Fruit fly (Drosophila melanogaster) whole organism, embryonic: ENCODE measurements around the gene CG14054.

Experiments used
- Bgb ChIP-seq: fragments of 200-800 bp; sonication (Bioruptor generic); IDR thresholded peaks from 2 replicates; pipeline ENCODE4 v1.3.6; 2022; ENCODE audit warnings: missing biosample characterization, missing genetic modification characterization; ENCODE audit not compliant: partially characterized antibody
- CG1024 ChIP-seq: fragments of 200-800 bp; sonication (Bioruptor generic); IDR thresholded peaks from 2 replicates; pipeline ENCODE4 v1.3.6; 2022; ENCODE audit warnings: missing biosample characterization, missing genetic modification characterization
- CG10431 ChIP-seq: fragments of 200-800 bp; sonication (Bioruptor generic); optimal IDR thresholded peaks from 3 replicates; lab custom pipeline; 2018; ENCODE audit warnings: missing biosample characterization, mild to moderate bottlenecking, missing genetic modification characterization
- CG11695 ChIP-seq: fragments of 200-800 bp; sonication (Bioruptor generic); IDR thresholded peaks from 3 replicates; pipeline ENCODE4 v1.3.6; 2022; ENCODE audit warnings: missing biosample characterization, missing genetic modification characterization
- CG14441 ChIP-seq: fragments of 200-800 bp; sonication (Bioruptor generic); IDR thresholded peaks from 2 replicates; pipeline ENCODE4 v1.3.6; 2022; ENCODE audit warnings: missing biosample characterization, missing genetic modification characterization
- CG14710 ChIP-seq: fragments of 200-800 bp; sonication (Bioruptor generic); optimal IDR thresholded peaks from 3 replicates; lab custom pipeline; 2019; ENCODE audit warnings: missing biosample characterization, mild to moderate bottlenecking, missing genetic modification characterization, moderate library complexity
- CG14965 ChIP-seq: fragments of 200-800 bp; sonication (Bioruptor generic); optimal IDR thresholded peaks from 2 replicates; lab custom pipeline; 2016; ENCODE audit warnings: missing biosample characterization, missing genetic modification characterization, borderline replicate concordance
- CG15011 ChIP-seq: fragments of 200-800 bp; sonication (Bioruptor generic); optimal IDR thresholded peaks from 3 replicates; lab custom pipeline; 2018; ENCODE audit warnings: missing biosample characterization, mild to moderate bottlenecking, missing genetic modification characterization
- CG1529 ChIP-seq: fragments of 200-800 bp; sonication (Bioruptor generic); optimal IDR thresholded peaks from 3 replicates; lab custom pipeline; 2018; ENCODE audit warnings: missing biosample characterization, missing genetic modification characterization
- CG17359 ChIP-seq: fragments of 200-800 bp; sonication (Bioruptor generic); optimal IDR thresholded peaks from 3 replicates; lab custom pipeline; 2018; ENCODE audit warnings: missing biosample characterization, mild to moderate bottlenecking, missing genetic modification characterization, moderate library complexity
- CG1792 ChIP-seq: fragments of 200-800 bp; sonication (Bioruptor generic); optimal IDR thresholded peaks from 2 replicates; lab custom pipeline; 2016; ENCODE audit warnings: missing biosample characterization, missing genetic modification characterization
- CG18262 ChIP-seq: fragments of 200-800 bp; optimal IDR thresholded peaks from 3 replicates; lab custom pipeline; 2019; ENCODE audit warnings: missing biosample characterization, mild to moderate bottlenecking, missing genetic modification characterization, moderate library complexity
- CG1832 ChIP-seq: fragments of 200-800 bp; sonication (Bioruptor generic); optimal IDR thresholded peaks from 2 replicates; lab custom pipeline; 2017; ENCODE audit warnings: missing biosample characterization, mild to moderate bottlenecking, missing genetic modification characterization, inconsistent platforms
- CG18619 ChIP-seq: fragments of 200-800 bp; sonication (Bioruptor generic); optimal IDR thresholded peaks from 3 replicates; lab custom pipeline; 2017; ENCODE audit warnings: missing biosample characterization, mild to moderate bottlenecking, missing genetic modification characterization
- CG18764 ChIP-seq: fragments of 200-800 bp; sonication (Bioruptor generic); optimal IDR thresholded peaks from 3 replicates; lab custom pipeline; 2016; ENCODE audit warnings: missing biosample characterization, missing genetic modification characterization
- CG2889 ChIP-seq: fragments of 200-800 bp; sonication (Bioruptor generic); IDR thresholded peaks from 3 replicates; pipeline ENCODE4 v1.3.6; 2022; ENCODE audit warnings: missing biosample characterization, missing genetic modification characterization
- CG3163 ChIP-seq: fragments of 200-800 bp; sonication (Bioruptor generic); optimal IDR thresholded peaks from 3 replicates; lab custom pipeline; 2016; ENCODE audit warnings: missing biosample characterization, missing genetic modification characterization
- CG3838 ChIP-seq: fragments of 200-800 bp; sonication (Bioruptor generic); optimal IDR thresholded peaks from 3 replicates; lab custom pipeline; 2016; ENCODE audit warnings: missing biosample characterization, missing genetic modification characterization
- CG4820 ChIP-seq: fragments of 200-800 bp; sonication (Bioruptor generic); optimal IDR thresholded peaks from 3 replicates; lab custom pipeline; 2016; ENCODE audit warnings: missing biosample characterization, missing genetic modification characterization
- CG5953 ChIP-seq: fragments of 200-800 bp; sonication (Bioruptor generic); IDR thresholded peaks from 2 replicates; pipeline ENCODE4 v1.3.6; 2022; ENCODE audit warnings: missing biosample characterization, missing genetic modification characterization
- CG6254 ChIP-seq: fragments of 200-800 bp; sonication (Bioruptor generic); optimal IDR thresholded peaks from 3 replicates; lab custom pipeline; 2017; ENCODE audit warnings: mild to moderate bottlenecking, missing biosample characterization, missing genetic modification reagents, missing genetic modification characterization
- CG8388 ChIP-seq: fragments of 200-800 bp; sonication (Bioruptor generic); optimal IDR thresholded peaks from 2 replicates; lab custom pipeline; 2019; ENCODE audit warnings: missing biosample characterization, mild to moderate bottlenecking, missing genetic modification characterization, moderate library complexity
- Chrac-16 ChIP-seq: fragments of 200-800 bp; sonication (Bioruptor generic); optimal IDR thresholded peaks from 3 replicates; lab custom pipeline; 2016; ENCODE audit warnings: missing biosample characterization, missing genetic modification characterization
- D19A ChIP-seq: fragments of 200-800 bp; optimal IDR thresholded peaks from 3 replicates; lab custom pipeline; 2019; ENCODE audit warnings: missing biosample characterization, mild to moderate bottlenecking, missing genetic modification characterization, moderate library complexity
- Dfd ChIP-seq, 2 experiments: fragments of >200 bp; optimal IDR thresholded peaks; 2 replicates each; lab custom pipeline; 2017; ENCODE audit warnings: missing biosample characterization in 2 of 2, missing genetic modification characterization in 2 of 2
- H15 ChIP-seq: fragments of 200-800 bp; sonication (Bioruptor generic); IDR thresholded peaks from 3 replicates; pipeline ENCODE4 v1.3.6; 2022; ENCODE audit warnings: missing biosample characterization, missing genetic modification characterization
- HLH3B ChIP-seq: fragments of 200-800 bp; sonication (Bioruptor generic); IDR thresholded peaks from 2 replicates; pipeline ENCODE4 v1.3.6; 2022; ENCODE audit warnings: missing biosample characterization, missing genetic modification characterization
- HmgZ ChIP-seq: fragments of 200-800 bp; sonication (Bioruptor generic); optimal IDR thresholded peaks from 2 replicates; lab custom pipeline; 2018; ENCODE audit warnings: missing biosample characterization, mild to moderate bottlenecking, missing genetic modification characterization
- Lhr ChIP-seq: fragments of 200-800 bp; sonication (Bioruptor generic); optimal IDR thresholded peaks from 3 replicates; lab custom pipeline; 2017; ENCODE audit warnings: mild to moderate bottlenecking, missing biosample characterization, missing genetic modification reagents, missing genetic modification characterization
- Mes4 ChIP-seq: fragments of 200-800 bp; sonication (Bioruptor generic); optimal IDR thresholded peaks from 2 replicates; lab custom pipeline; 2016; ENCODE audit warnings: missing biosample characterization, missing genetic modification characterization
- Mrtf ChIP-seq: fragments of 200-800 bp; sonication (Bioruptor generic); IDR thresholded peaks from 3 replicates; pipeline ENCODE4 v1.3.6; 2022; ENCODE audit warnings: missing biosample characterization, missing genetic modification characterization
- Oaz ChIP-seq: fragments of 200-800 bp; sonication (Bioruptor generic); IDR thresholded peaks from 2 replicates; pipeline ENCODE4 v1.3.6; 2022; ENCODE audit warnings: missing biosample characterization, missing genetic modification characterization
- Oli ChIP-seq: fragments of 200-800 bp; sonication (Bioruptor generic); optimal IDR thresholded peaks from 2 replicates; lab custom pipeline; 2018; ENCODE audit warnings: missing biosample characterization, mild to moderate bottlenecking, missing genetic modification characterization, moderate library complexity
- Rfx ChIP-seq: fragments of 200-800 bp; sonication (Bioruptor generic); IDR thresholded peaks from 2 replicates; pipeline ENCODE4 v1.3.6; 2022; ENCODE audit warnings: missing biosample characterization, missing genetic modification characterization
- Stat92E ChIP-seq, 3 experiments: fragments of >200 bp in 2 of 3; fragments of 200-800 bp in 1 of 3; sonication (Bioruptor generic) in 1 of 3; optimal IDR thresholded peaks; 2 replicates each; lab custom pipeline; 2017 to 2019; ENCODE audit warnings: missing biosample characterization in 3 of 3, missing genetic modification characterization in 3 of 3, mild to moderate bottlenecking in 1 of 3, moderate library complexity in 1 of 3
- Tbp ChIP-seq: fragments of >200 bp; optimal IDR thresholded peaks from 2 replicates; lab custom pipeline; 2018; ENCODE audit warnings: missing biosample characterization, missing genetic modification characterization
- amos ChIP-seq: fragments of 200-800 bp; sonication (Bioruptor generic); IDR thresholded peaks from 2 replicates; pipeline ENCODE4 v1.3.6; 2022; ENCODE audit warnings: missing biosample characterization, missing genetic modification characterization; ENCODE audit not compliant: partially characterized antibody
- crc ChIP-seq: fragments of 200-800 bp; sonication (Bioruptor generic); optimal IDR thresholded peaks from 2 replicates; lab custom pipeline; 2016; ENCODE audit warnings: missing biosample characterization, missing genetic modification characterization
- croc ChIP-seq: fragments of 200-800 bp; sonication (Bioruptor generic); conservative IDR thresholded peaks from 3 replicates; pipeline ENCODE4 v1.3.6; 2022; ENCODE audit warnings: missing biosample characterization, missing genetic modification characterization
- danr ChIP-seq: fragments of 200-800 bp; sonication (Bioruptor generic); IDR thresholded peaks from 2 replicates; pipeline ENCODE4 v1.3.6; 2022; ENCODE audit warnings: missing biosample characterization, missing genetic modification characterization
- dmrt99B ChIP-seq: fragments of 200-800 bp; sonication (Bioruptor generic); optimal IDR thresholded peaks from 2 replicates; lab custom pipeline; 2018; ENCODE audit warnings: missing biosample characterization, mild to moderate bottlenecking, missing genetic modification characterization, moderate library complexity
- grau ChIP-seq: fragments of 200-800 bp; optimal IDR thresholded peaks from 3 replicates; lab custom pipeline; 2019; ENCODE audit warnings: missing biosample characterization, mild to moderate bottlenecking, missing genetic modification characterization, moderate library complexity
- nau ChIP-seq: fragments of 200-800 bp; sonication (Bioruptor generic); optimal IDR thresholded peaks from 3 replicates; lab custom pipeline; 2017; ENCODE audit warnings: missing biosample characterization, mild to moderate bottlenecking, missing genetic modification characterization, missing genetic modification reagents
- pb ChIP-seq: fragments of 200-800 bp; sonication (Bioruptor generic); optimal IDR thresholded peaks from 3 replicates; lab custom pipeline; 2016; ENCODE audit warnings: missing biosample characterization, missing genetic modification characterization
- row ChIP-seq: fragments of 200-800 bp; sonication (Bioruptor generic); IDR thresholded peaks from 3 replicates; pipeline ENCODE4 v1.3.6; 2022; ENCODE audit warnings: missing biosample characterization, missing genetic modification characterization
- seq ChIP-seq: fragments of 200-800 bp; sonication (Bioruptor generic); IDR thresholded peaks from 2 replicates; pipeline ENCODE4 v1.3.6; 2022; ENCODE audit warnings: missing biosample characterization, missing genetic modification characterization
- slbo ChIP-seq: fragments of 200-800 bp; sonication (Bioruptor generic); IDR thresholded peaks from 2 replicates; pipeline ENCODE4 v1.3.6; 2022; ENCODE audit warnings: missing biosample characterization, missing genetic modification characterization
- slp2 ChIP-seq: fragments of 200-800 bp; sonication (Bioruptor generic); optimal IDR thresholded peaks from 2 replicates; lab custom pipeline; 2016; ENCODE audit warnings: missing biosample characterization, missing genetic modification characterization
- sna ChIP-seq: fragments of 200-800 bp; sonication (Bioruptor generic); IDR thresholded peaks from 2 replicates; pipeline ENCODE4 v1.3.6; 2022; ENCODE audit warnings: missing biosample characterization, missing genetic modification characterization; ENCODE audit not compliant: partially characterized antibody
- tx ChIP-seq: fragments of 200-800 bp; sonication (Bioruptor generic); optimal IDR thresholded peaks from 2 replicates; lab custom pipeline; 2016; ENCODE audit warnings: missing biosample characterization, missing genetic modification characterization
- yki ChIP-seq: fragments of >200 bp; optimal IDR thresholded peaks from 3 replicates; lab custom pipeline; 2018

CG14054 gene

dm6 chrX:2087501-2087900, 21.3 kb upstream of the CG14054 start (continued):
- TF ChIP-seq CG3838, result no peak
- peak; percentile 45; the same call in 1 of the 2 replicates for TF ChIP-seq CG1024 (GFP tag; lab: Robert Waterston, UW)
- peak; percentile 61 for TF ChIP-seq HLH3B (GFP tag; lab: Robert Waterston, UW)
- TF ChIP-seq Dfd (GFP tag; optimal IDR thresholded peaks at IDR 0.05; lab: Kevin White, UChicago), result no peak
- TF ChIP-seq sna (GFP tag; lab: Robert Waterston, UW), result no peak
- no peak for TF ChIP-seq Stat92E (GFP tag; optimal IDR thresholded peaks at IDR 0.05; lab: Kevin White, UChicago)
- peak; percentile 58 for TF ChIP-seq pb
- no peak for TF ChIP-seq amos (GFP tag; lab: Robert Waterston, UW)
- TF ChIP-seq crc (GFP tag; lab: Kevin White, UChicago), result no peak
- peak; percentile 64 for TF ChIP-seq Mes4
- TF ChIP-seq Mrtf (GFP tag; lab: Robert Waterston, UW), result peak; percentile 44; the same call in 2 of the 3 replicates
- peak; percentile 68 for TF ChIP-seq Oli (tag; lab: Kevin White, UChicago)
- no peak for TF ChIP-seq Bgb (GFP tag; lab: Robert Waterston, UW)
- TF ChIP-seq CG10431 (GFP tag; lab: Kevin White, UChicago), result peak; percentile 4
- TF ChIP-seq CG2889 (GFP tag; lab: Robert Waterston, UW), result peak; percentile 50; the same call in 1 of the 3 replicates
- TF ChIP-seq seq (GFP tag; lab: Robert Waterston, UW), result peak; percentile 75
- TF ChIP-seq CG14965 (GFP tag; lab: Kevin White, UChicago), result no peak
- TF ChIP-seq Lhr, result peak; percentile 4
- TF ChIP-seq CG1832 (GFP tag; lab: Kevin White, UChicago), result no peak
- TF ChIP-seq slp2 (GFP tag; lab: Kevin White, UChicago), result peak; percentile 14
- TF ChIP-seq yki (lab: Kevin White, UChicago), result no peak
- TF ChIP-seq CG15011 (GFP tag; lab: Kevin White, UChicago), result no peak
- peak; percentile 71 for TF ChIP-seq CG18619 (GFP tag; lab: Kevin White, UChicago)
- TF ChIP-seq CG6254, result peak; percentile 99
- TF ChIP-seq danr (GFP tag; lab: Robert Waterston, UW), result peak; percentile 40; the same call in 1 of the 2 replicates
- peak; percentile 56 for TF ChIP-seq D19A (tag; lab: Kevin White, UChicago)
- peak; percentile 42; the same call in 1 of the 2 replicates for TF ChIP-seq Oaz (GFP tag; lab: Robert Waterston, UW)
- TF ChIP-seq Chrac-16 (GFP tag; lab: Kevin White, UChicago), result peak; percentile 4
- TF ChIP-seq CG18262 (tag; lab: Kevin White, UChicago), result peak; percentile 69
- TF ChIP-seq CG1792 (GFP tag; lab: Kevin White, UChicago), result no peak
- TF ChIP-seq Rfx (GFP tag; lab: Robert Waterston, UW), result peak; percentile 48; the same call in 1 of the 2 replicates
- peak; percentile 76 for TF ChIP-seq slbo (GFP tag; lab: Robert Waterston, UW)
- TF ChIP-seq H15, result 0 out of 3 replicates have a peak, but pooled peaks have one; percentile 42
- TF ChIP-seq CG3163 (GFP tag; lab: Kevin White, UChicago), result peak; percentile 6
- peak; percentile 16 for TF ChIP-seq CG4820 (GFP tag; lab: Kevin White, UChicago)
- peak; percentile 70 for TF ChIP-seq CG8388 (GFP tag; lab: Kevin White, UChicago)
- peak; percentile 36 for TF ChIP-seq tx (GFP tag; lab: Kevin White, UChicago)
- peak; percentile 53; the same call in 1 of the 3 replicates for TF ChIP-seq CG11695 (GFP tag; lab: Robert Waterston, UW)
- peak; percentile 76 for TF ChIP-seq dmrt99B (tag; lab: Kevin White, UChicago)
- peak; percentile 60 for TF ChIP-seq grau
- TF ChIP-seq CG1529 (GFP tag; lab: Kevin White, UChicago), result peak; percentile 51
- no peak for TF ChIP-seq Tbp (GFP tag; lab: Kevin White, UChicago)
- peak; percentile 33 for TF ChIP-seq HmgZ (tag; lab: Kevin White, UChicago)
- peak; percentile 56 for TF ChIP-seq CG17359 (tag; lab: Kevin White, UChicago)
- peak; percentile 79 for TF ChIP-seq row (GFP tag; lab: Robert Waterston, UW)
- TF ChIP-seq nau (GFP tag; lab: Kevin White, UChicago), result peak; percentile 46
- TF ChIP-seq CG18764 (GFP tag; lab: Kevin White, UChicago), result no peak
- TF ChIP-seq CG14710 (tag; lab: Kevin White, UChicago), result peak; percentile 23
- TF ChIP-seq croc (GFP tag; lab: Robert Waterston, UW), result peak; percentile 32; the same call in 1 of the 3 replicates
- TF ChIP-seq CG14441 (GFP tag; lab: Robert Waterston, UW), result peak; percentile 75
- peak; percentile 41; the same call in 1 of the 2 replicates for TF ChIP-seq CG5953
